Fruit fly (Drosophila melanogaster) whole organism, embryonic: ENCODE data around the gene scramb2.
A peak's percentile ranks its signal among the peaks of the same experiment; 100 is the strongest.

Source experiments
- CG10209 ChIP-seq: fragments of 200-800 bp; sonication (Bioruptor generic); optimal IDR thresholded peaks from 3 replicates; lab custom pipeline; 2017; ENCODE audit warnings: missing biosample characterization, mild to moderate bottlenecking, missing genetic modification characterization, missing genetic modification reagents
- CG10366 ChIP-seq: fragments of 200-800 bp; sonication (Bioruptor generic); IDR thresholded peaks from 2 replicates; pipeline ENCODE4 v1.3.6; 2022; ENCODE audit warnings: missing biosample characterization, missing genetic modification characterization
- CG12769 ChIP-seq: fragments of 200-800 bp; sonication (Bioruptor generic); optimal IDR thresholded peaks from 2 replicates; lab custom pipeline; 2019; ENCODE audit warnings: missing biosample characterization, mild to moderate bottlenecking, missing genetic modification characterization, moderate library complexity
- CG14050 ChIP-seq: fragments of 200-800 bp; sonication (Bioruptor generic); IDR thresholded peaks from 3 replicates; pipeline ENCODE4 v1.3.6; 2022; ENCODE audit warnings: missing biosample characterization, missing genetic modification characterization
- CG15601 ChIP-seq: fragments of 200-800 bp; sonication (Bioruptor generic); optimal IDR thresholded peaks from 3 replicates; lab custom pipeline; 2019; ENCODE audit warnings: missing biosample characterization, mild to moderate bottlenecking, missing genetic modification characterization, moderate library complexity
- CG17186 ChIP-seq: fragments of 200-800 bp; sonication (Bioruptor generic); optimal IDR thresholded peaks from 3 replicates; lab custom pipeline; 2017; ENCODE audit warnings: missing biosample characterization, missing genetic modification reagents, missing genetic modification characterization
- CG17568 ChIP-seq: fragments of 200-800 bp; sonication (Bioruptor generic); optimal IDR thresholded peaks from 2 replicates; lab custom pipeline; 2018; ENCODE audit warnings: missing biosample characterization, mild to moderate bottlenecking, missing genetic modification characterization, moderate library complexity
- CG18619 ChIP-seq: fragments of 200-800 bp; sonication (Bioruptor generic); optimal IDR thresholded peaks from 3 replicates; lab custom pipeline; 2017; ENCODE audit warnings: missing biosample characterization, mild to moderate bottlenecking, missing genetic modification characterization
- CG2129 ChIP-seq: fragments of 200-800 bp; sonication (Bioruptor generic); IDR thresholded peaks from 2 replicates; pipeline ENCODE4 v1.3.6; 2022; ENCODE audit warnings: missing biosample characterization, missing genetic modification characterization; ENCODE audit not compliant: partially characterized antibody
- CG2199 ChIP-seq: fragments of 200-800 bp; sonication (Bioruptor generic); IDR thresholded peaks from 3 replicates; pipeline ENCODE4 v1.3.6; 2022; ENCODE audit warnings: missing biosample characterization, missing genetic modification characterization
- CG30020 ChIP-seq: fragments of 200-800 bp; optimal IDR thresholded peaks from 2 replicates; lab custom pipeline; 2019; ENCODE audit warnings: missing biosample characterization, mild to moderate bottlenecking, missing genetic modification characterization, moderate library complexity
- CG30403 ChIP-seq: fragments of 200-800 bp; sonication (Bioruptor generic); optimal IDR thresholded peaks from 3 replicates; lab custom pipeline; 2016; ENCODE audit warnings: missing biosample characterization, missing genetic modification characterization
- CG3065 ChIP-seq: fragments of 200-800 bp; sonication (Bioruptor generic); optimal IDR thresholded peaks from 2 replicates; lab custom pipeline; 2016; ENCODE audit warnings: missing biosample characterization, missing genetic modification characterization
- CG31365 ChIP-seq: fragments of 200-800 bp; sonication (Bioruptor generic); optimal IDR thresholded peaks from 2 replicates; lab custom pipeline; 2018; ENCODE audit warnings: missing biosample characterization, mild to moderate bottlenecking, missing genetic modification characterization
- CG32767 ChIP-seq: fragments of 200-800 bp; sonication (Bioruptor generic); IDR thresholded peaks from 2 replicates; pipeline ENCODE4 v1.3.6; 2022; ENCODE audit warnings: missing biosample characterization, missing genetic modification characterization
- CG4424 ChIP-seq: fragments of 200-800 bp; sonication (Bioruptor generic); optimal IDR thresholded peaks from 3 replicates; lab custom pipeline; 2016; ENCODE audit warnings: missing biosample characterization, missing genetic modification characterization
- CG5180 ChIP-seq: fragments of 200-800 bp; sonication (Bioruptor generic); optimal IDR thresholded peaks from 3 replicates; lab custom pipeline; 2017; ENCODE audit warnings: missing biosample characterization, missing genetic modification characterization, mild to moderate bottlenecking, moderate library complexity, missing genetic modification reagents
- CG6175 ChIP-seq: fragments of 200-800 bp; sonication (Bioruptor generic); IDR thresholded peaks from 3 replicates; pipeline ENCODE4 v1.3.6; 2022; ENCODE audit warnings: missing biosample characterization, missing genetic modification characterization
- CG7271 ChIP-seq: fragments of 200-800 bp; sonication (Bioruptor generic); optimal IDR thresholded peaks from 2 replicates; lab custom pipeline; 2018; ENCODE audit warnings: missing biosample characterization, mild to moderate bottlenecking, missing genetic modification characterization, moderate library complexity
- CG7357 ChIP-seq: fragments of 200-800 bp; sonication (Bioruptor generic); IDR thresholded peaks from 3 replicates; pipeline ENCODE4 v1.3.6; 2022; ENCODE audit warnings: missing biosample characterization, missing genetic modification characterization
- CG7963 ChIP-seq: fragments of 200-800 bp; sonication (Bioruptor generic); IDR thresholded peaks from 3 replicates; pipeline ENCODE4 v1.3.6; 2022; ENCODE audit warnings: missing biosample characterization, missing genetic modification characterization; ENCODE audit not compliant: partially characterized antibody
- CG8388 ChIP-seq: fragments of 200-800 bp; sonication (Bioruptor generic); optimal IDR thresholded peaks from 2 replicates; lab custom pipeline; 2019; ENCODE audit warnings: missing biosample characterization, mild to moderate bottlenecking, missing genetic modification characterization, moderate library complexity
- CG9817 ChIP-seq: fragments of 200-800 bp; sonication (Bioruptor generic); optimal IDR thresholded peaks from 2 replicates; lab custom pipeline; 2018; ENCODE audit warnings: missing biosample characterization, mild to moderate bottlenecking, missing genetic modification characterization, moderate library complexity
- CrebB ChIP-seq: fragments of 200-800 bp; sonication (Bioruptor generic); optimal IDR thresholded peaks from 3 replicates; lab custom pipeline; 2018; ENCODE audit warnings: missing biosample characterization, mild to moderate bottlenecking, missing genetic modification characterization
- Dad ChIP-seq: fragments of 200-800 bp; sonication (Bioruptor generic); optimal IDR thresholded peaks from 3 replicates; lab custom pipeline; 2016; ENCODE audit warnings: missing biosample characterization, missing genetic modification characterization
- Dbx ChIP-seq: fragments of 200-800 bp; sonication (Bioruptor generic); IDR thresholded peaks from 3 replicates; pipeline ENCODE4 v1.3.6; 2022; ENCODE audit warnings: missing biosample characterization, missing genetic modification characterization
- Dp ChIP-seq: fragments of 200-800 bp; sonication (Bioruptor generic); optimal IDR thresholded peaks from 2 replicates; lab custom pipeline; 2018; ENCODE audit warnings: missing biosample characterization, mild to moderate bottlenecking, missing genetic modification characterization, moderate library complexity
- E2f2 ChIP-seq: fragments of 200-800 bp; sonication (Bioruptor generic); IDR thresholded peaks from 2 replicates; pipeline ENCODE4 v1.3.6; 2022; ENCODE audit warnings: missing biosample characterization, missing genetic modification characterization
- HLH3B ChIP-seq: fragments of 200-800 bp; sonication (Bioruptor generic); IDR thresholded peaks from 2 replicates; pipeline ENCODE4 v1.3.6; 2022; ENCODE audit warnings: missing biosample characterization, missing genetic modification characterization
- MBD-R2 ChIP-seq: fragments of 200-800 bp; sonication (Bioruptor generic); IDR thresholded peaks from 2 replicates; pipeline ENCODE4 v1.3.6; 2022; ENCODE audit warnings: missing biosample characterization, missing genetic modification characterization
- NFAT ChIP-seq: fragments of 200-800 bp; sonication (Bioruptor generic); IDR thresholded peaks from 2 replicates; pipeline ENCODE4 v1.3.6; 2022; ENCODE audit warnings: missing biosample characterization, missing genetic modification characterization
- Sox102F ChIP-seq: fragments of 200-800 bp; sonication (Bioruptor generic); optimal IDR thresholded peaks from 2 replicates; lab custom pipeline; 2018; ENCODE audit warnings: missing biosample characterization, mild to moderate bottlenecking, missing genetic modification characterization, moderate library complexity
- Ssrp ChIP-seq: fragments of 200-800 bp; sonication (Bioruptor generic); optimal IDR thresholded peaks from 2 replicates; lab custom pipeline; 2018; ENCODE audit warnings: missing biosample characterization, mild to moderate bottlenecking, missing genetic modification characterization, moderate library complexity
- ac ChIP-seq: fragments of 200-800 bp; sonication (Bioruptor generic); optimal IDR thresholded peaks from 3 replicates; lab custom pipeline; 2017; ENCODE audit warnings: missing biosample characterization, mild to moderate bottlenecking, missing genetic modification characterization
- aop ChIP-seq: fragments of 200-800 bp; sonication (Bioruptor generic); IDR thresholded peaks from 2 replicates; pipeline ENCODE4 v1.3.6; 2022; ENCODE audit warnings: missing biosample characterization, missing genetic modification characterization
- ash1 ChIP-seq: fragments of 200-800 bp; sonication (Bioruptor generic); optimal IDR thresholded peaks from 2 replicates; lab custom pipeline; 2018; ENCODE audit warnings: missing biosample characterization, mild to moderate bottlenecking, missing genetic modification characterization
- bigmax ChIP-seq: fragments of 200-800 bp; sonication (Bioruptor generic); optimal IDR thresholded peaks from 2 replicates; lab custom pipeline; 2018; ENCODE audit warnings: missing biosample characterization, mild to moderate bottlenecking, missing genetic modification characterization
- ci ChIP-seq: fragments of 200-800 bp; sonication (Bioruptor generic); IDR thresholded peaks from 3 replicates; pipeline ENCODE4 v1.3.6; 2022; ENCODE audit warnings: missing biosample characterization, missing genetic modification characterization
- esg ChIP-seq: fragments of 200-800 bp; sonication (Bioruptor generic); conservative IDR thresholded peaks from 2 replicates; pipeline ENCODE4 v1.3.6; 2022; ENCODE audit warnings: missing biosample characterization, missing genetic modification characterization
- gsb ChIP-seq: fragments of 200-800 bp; sonication (Bioruptor generic); IDR thresholded peaks from 2 replicates; pipeline ENCODE4 v1.3.6; 2022; ENCODE audit warnings: missing biosample characterization, missing genetic modification characterization
- phol ChIP-seq: fragments of 200-800 bp; sonication (Bioruptor generic); optimal IDR thresholded peaks from 3 replicates; lab custom pipeline; 2018; ENCODE audit warnings: missing biosample characterization, mild to moderate bottlenecking, missing genetic modification characterization, moderate library complexity
- pum ChIP-seq: fragments of 200-800 bp; sonication (Bioruptor generic); optimal IDR thresholded peaks from 2 replicates; lab custom pipeline; 2016; ENCODE audit warnings: missing biosample characterization, missing genetic modification characterization
- sens ChIP-seq: fragments of 200-800 bp; sonication (Bioruptor generic); peaks from one replicate; lab custom pipeline; 2016; ENCODE audit warnings: missing biosample characterization, missing genetic modification characterization
- ttk ChIP-seq: fragments of 200-800 bp; sonication (Bioruptor generic); IDR thresholded peaks from 2 replicates; pipeline ENCODE4 v2.1.2; 2022; ENCODE audit warnings: missing biosample characterization, missing genetic modification characterization
- twi ChIP-seq: fragments of 200-800 bp; optimal IDR thresholded peaks from 2 replicates; lab custom pipeline; 2019; ENCODE audit warnings: missing biosample characterization, mild to moderate bottlenecking, missing genetic modification characterization, moderate library complexity
- wek ChIP-seq: fragments of 200-800 bp; sonication (Bioruptor generic); optimal IDR thresholded peaks from 3 replicates; lab custom pipeline; 2018; ENCODE audit warnings: missing biosample characterization, mild to moderate bottlenecking, missing genetic modification characterization, moderate library complexity

The scramb2 gene

dm6 chr3L:3090581-3091345 is 44.2 kb upstream of the scramb2 start (continued):
- TF ChIP-seq CG3065 (GFP tag; lab: Kevin White, UChicago) (no peak), ash1 (GFP tag; lab: Kevin White, UChicago) (no peak), Ssrp (tag; lab: Kevin White, UChicago) (peak; percentile 31), CG7357 (GFP tag; lab: Robert Waterston, UW) (no peak), CG5180 (peak; percentile 51), gsb (no peak), CG7963 (GFP tag; lab: Robert Waterston, UW) (no peak), CG31365 (tag; lab: Kevin White, UChicago) (no peak), twi (tag; lab: Kevin White, UChicago) (peak; percentile 7), ci (GFP tag; lab: Robert Waterston, UW) (peak; percentile 78), CG8388 (GFP tag; lab: Kevin White, UChicago) (peak; percentile 4), Sox102F (GFP tag; lab: Kevin White, UChicago) (no peak), esg (GFP tag; lab: Robert Waterston, UW) (no peak), aop (GFP tag; lab: Robert Waterston, UW) (no peak), CG14050 (GFP tag; lab: Robert Waterston, UW) (no peak), Dbx (GFP tag; lab: Robert Waterston, UW) (peak; percentile 71; the same call in 2 of the 3 replicates), ttk (GFP tag; lab: Robert Waterston, UW) (peak; percentile 43; the same call in 1 of the 2 replicates), CG15601 (tag; lab: Kevin White, UChicago) (peak; percentile 81), CG17186 (GFP tag; lab: Kevin White, UChicago) (no peak), Dp (GFP tag; lab: Kevin White, UChicago) (peak; percentile 92), wek (GFP tag; lab: Kevin White, UChicago) (no peak), Dad (GFP tag; lab: Kevin White, UChicago) (peak; percentile 32)

- TF ChIP-seq bigmax (GFP tag; lab: Kevin White, UChicago) (no peak), CG2129 (no peak), CG7271 (tag; lab: Kevin White, UChicago) (no peak), sens (GFP tag; lab: Kevin White, UChicago) (peak; percentile 59), HLH3B (no peak), CG9817 (tag; lab: Kevin White, UChicago) (no peak)
- TF ChIP-seq, all 482 proteins: peak for 1
These were observed 42.4 kb upstream of the scramb2 start for dm6 chr3L:3089012-3089411.

- 0 out of 2 replicates have a peak, but pooled peaks have one; percentile 17 for TF ChIP-seq CG10366 (GFP tag; lab: Robert Waterston, UW)
- TF ChIP-seq CrebB: peak; percentile 78
- peak; percentile 80 for TF ChIP-seq CG12769 (tag; lab: Kevin White, UChicago)
- TF ChIP-seq CG6175: no peak
- TF ChIP-seq CG10209 (GFP tag; lab: Kevin White, UChicago): peak; percentile 66
- TF ChIP-seq ac (GFP tag; lab: Kevin White, UChicago): no peak
- TF ChIP-seq CG30020 (tag; lab: Kevin White, UChicago): no peak
- TF ChIP-seq CG2199: peak; percentile 91; the same call in 2 of the 3 replicates
- peak; percentile 42 for TF ChIP-seq CG17568 (GFP tag; lab: Kevin White, UChicago)
- TF ChIP-seq pum (GFP tag; lab: Kevin White, UChicago): peak; percentile 46
- TF ChIP-seq E2f2 (GFP tag; lab: Robert Waterston, UW): 0 out of 2 replicates have a peak, but pooled peaks have one; percentile 28
- no peak for TF ChIP-seq CG30403 (GFP tag; lab: Kevin White, UChicago)
- peak; percentile 55 for TF ChIP-seq CG4424 (GFP tag; lab: Kevin White, UChicago)
- peak; percentile 15 for TF ChIP-seq CG18619
- TF ChIP-seq NFAT (GFP tag; lab: Robert Waterston, UW): peak; percentile 92
- no peak for TF ChIP-seq MBD-R2 (GFP tag; lab: Robert Waterston, UW)
- 0 out of 2 replicates have a peak, but pooled peaks have one; percentile 37 for TF ChIP-seq CG32767 (GFP tag; lab: Robert Waterston, UW)
- no peak for TF ChIP-seq phol
These were observed 36.9 kb upstream of the scramb2 start for dm6 chr3L:3083329-3084083.
